Fruit fly (Drosophila melanogaster): Measurements from ENCODE around the gene Ir68b.

The Ir68b gene

DNA sequence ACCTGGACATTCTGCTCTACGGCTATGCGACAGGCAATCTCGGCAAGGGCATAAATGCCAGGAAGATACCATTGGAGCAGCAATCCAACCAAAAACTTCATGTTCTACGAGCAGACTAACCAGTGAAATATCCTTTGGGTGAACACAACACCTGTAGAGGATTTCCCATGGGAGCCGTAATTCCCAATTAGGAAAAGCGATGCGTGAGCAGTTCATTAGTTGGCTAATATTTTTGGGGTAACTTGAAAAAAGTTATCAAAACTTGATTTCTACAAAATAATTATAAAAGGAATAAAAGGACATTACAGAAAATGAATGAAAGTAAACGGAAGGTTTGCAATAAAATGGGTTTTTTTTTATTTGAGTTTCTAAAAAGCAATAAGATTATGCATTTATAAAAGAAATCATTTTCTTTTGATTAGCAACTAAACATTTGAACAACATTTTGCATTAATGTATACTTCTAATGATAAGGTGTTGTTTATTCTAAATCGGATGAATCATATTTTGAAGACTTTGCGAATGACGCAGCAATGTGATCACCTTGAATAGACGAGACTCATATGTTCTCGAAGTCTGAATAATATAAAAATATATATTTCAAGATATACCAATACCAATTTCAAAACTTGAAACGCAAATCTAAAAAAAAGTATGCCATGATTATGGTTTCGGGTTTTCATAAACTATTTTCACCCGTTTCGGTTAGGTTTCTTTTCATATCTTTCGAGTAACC lies at the start of gene Ir68b, which contains the start of gene CG34241:
Ir68b (minus strand) TSS at position 101 of the 736 bp plus-strand sequence.
CG34241 (plus strand) TSS at position 686 of the 736 bp plus-strand sequence.
- TF ChIP-seq CG8478 (optimal IDR thresholded peaks at IDR 0.05) (no peak), CTCF (optimal IDR thresholded peaks at IDR 0.05) (no peak)

- TF ChIP-seq CTCF (optimal IDR thresholded peaks at IDR 0.05), result no peak
- no peak for TF ChIP-seq CG8478 (optimal IDR thresholded peaks at IDR 0.05)
These were observed 48.2 kb upstream of the Ir68b start, which contains the start of gene Rh7 for dm6 chr3L:12175382-12175781. TSS of gene Rh7 (minus strand) at chr3L:12175482.

- TF ChIP-seq CG8478 (optimal IDR thresholded peaks at IDR 0.05) (no peak), CTCF (optimal IDR thresholded peaks at IDR 0.05) (no peak)
These were observed 36.5 kb upstream of the Ir68b start, which contains the start of gene CG9760 for dm6 chr3L:12163693-12164092. TSS of gene CG9760 (minus strand) at chr3L:12163735.

DNA sequence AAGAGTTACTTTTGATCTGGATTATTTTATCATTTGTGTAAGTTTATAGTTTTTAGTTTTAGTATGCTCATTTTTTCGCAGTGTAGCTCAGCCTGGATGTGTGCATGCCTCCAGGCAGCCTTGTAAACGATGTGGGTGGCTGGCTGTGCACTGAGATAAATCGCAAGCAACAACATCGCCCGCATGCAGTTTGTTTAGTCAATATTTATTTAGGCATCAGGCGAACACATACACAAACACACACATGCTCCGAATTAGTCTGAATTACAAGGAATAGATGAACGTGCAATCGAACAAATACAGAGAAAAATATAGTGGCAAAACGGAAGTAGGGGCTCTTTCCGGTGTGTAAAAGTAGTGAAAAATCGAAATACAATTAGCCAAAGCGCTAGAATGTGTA lies 35.9 kb upstream of the Ir68b start:
- TF ChIP-seq CTCF (optimal IDR thresholded peaks at IDR 0.05), result no peak
- no peak for TF ChIP-seq CG8478 (optimal IDR thresholded peaks at IDR 0.05)

- TF ChIP-seq CG8478 (optimal IDR thresholded peaks at IDR 0.05), result no peak
- TF ChIP-seq CTCF (optimal IDR thresholded peaks at IDR 0.05), result no peak
These were observed 35.0 kb upstream of the Ir68b start for dm6 chr3L:12162156-12162682.

DNA sequence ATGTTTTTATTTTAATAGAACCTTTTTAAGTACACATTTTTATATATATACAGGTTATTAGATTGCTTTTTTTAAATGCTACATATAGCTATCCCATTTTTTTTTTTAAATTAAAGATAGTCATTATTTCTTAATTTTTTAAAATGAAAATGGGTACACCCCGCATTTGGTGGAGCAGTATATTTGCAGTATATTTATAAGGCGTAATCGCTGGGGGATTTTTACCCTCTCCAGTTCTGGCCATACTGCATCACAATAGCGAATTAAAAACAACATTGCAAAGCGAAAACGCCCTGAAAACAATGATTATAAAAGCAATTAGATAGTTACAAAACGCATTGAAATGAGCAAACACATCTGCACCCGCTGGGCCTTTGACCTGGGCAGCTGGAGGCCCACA lies 21.8 kb upstream of the Ir68b start, which contains the start of gene CG32099:
CG32099 (plus strand) TSS at position 250 of the 400 bp plus-strand sequence.
- no peak for TF ChIP-seq CTCF (optimal IDR thresholded peaks at IDR 0.05)
- TF ChIP-seq CG8478 (optimal IDR thresholded peaks at IDR 0.05), result no peak

DNA sequence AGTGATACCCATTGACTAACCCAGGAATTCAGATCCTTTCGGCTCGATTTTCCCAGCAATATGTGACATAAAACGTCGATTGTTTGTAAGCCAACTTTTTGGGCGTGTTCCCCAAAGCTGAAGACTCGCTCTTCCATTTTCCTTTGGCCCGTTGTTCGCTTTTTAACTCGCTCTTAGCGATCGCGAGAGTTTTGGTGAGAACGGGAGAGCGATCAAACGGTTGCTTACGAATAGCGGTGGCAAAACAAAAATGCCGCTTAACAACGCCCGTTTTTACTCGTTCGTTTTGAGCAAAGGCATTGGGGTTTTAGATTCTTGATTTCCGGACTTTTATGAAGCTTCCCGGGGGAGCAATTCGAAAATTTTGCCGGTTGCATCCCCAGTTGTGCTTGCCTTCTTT lies 19.8 kb upstream of the Ir68b start:
- TF ChIP-seq CG8478 (optimal IDR thresholded peaks at IDR 0.05), result no peak
- TF ChIP-seq CTCF (optimal IDR thresholded peaks at IDR 0.05), result no peak

- TF ChIP-seq CTCF (optimal IDR thresholded peaks at IDR 0.05) (no peak), CG8478 (optimal IDR thresholded peaks at IDR 0.05) (no peak)
These were observed 18.8 kb upstream of the Ir68b start, which contains the start of the genes eIF3l and Nrx-IV for dm6 chr3L:12145709-12146694. TSS of gene eIF3l (minus strand) at chr3L:12146097. TSS of gene Nrx-IV (plus strand) at chr3L:12146519.

dm6 chr3L:12139232-12139698 lies 12.1 kb upstream of the Ir68b start:
- TF ChIP-seq CG8478 (optimal IDR thresholded peaks at IDR 0.05), result no peak
- TF ChIP-seq CTCF (optimal IDR thresholded peaks at IDR 0.05), result no peak

DNA sequence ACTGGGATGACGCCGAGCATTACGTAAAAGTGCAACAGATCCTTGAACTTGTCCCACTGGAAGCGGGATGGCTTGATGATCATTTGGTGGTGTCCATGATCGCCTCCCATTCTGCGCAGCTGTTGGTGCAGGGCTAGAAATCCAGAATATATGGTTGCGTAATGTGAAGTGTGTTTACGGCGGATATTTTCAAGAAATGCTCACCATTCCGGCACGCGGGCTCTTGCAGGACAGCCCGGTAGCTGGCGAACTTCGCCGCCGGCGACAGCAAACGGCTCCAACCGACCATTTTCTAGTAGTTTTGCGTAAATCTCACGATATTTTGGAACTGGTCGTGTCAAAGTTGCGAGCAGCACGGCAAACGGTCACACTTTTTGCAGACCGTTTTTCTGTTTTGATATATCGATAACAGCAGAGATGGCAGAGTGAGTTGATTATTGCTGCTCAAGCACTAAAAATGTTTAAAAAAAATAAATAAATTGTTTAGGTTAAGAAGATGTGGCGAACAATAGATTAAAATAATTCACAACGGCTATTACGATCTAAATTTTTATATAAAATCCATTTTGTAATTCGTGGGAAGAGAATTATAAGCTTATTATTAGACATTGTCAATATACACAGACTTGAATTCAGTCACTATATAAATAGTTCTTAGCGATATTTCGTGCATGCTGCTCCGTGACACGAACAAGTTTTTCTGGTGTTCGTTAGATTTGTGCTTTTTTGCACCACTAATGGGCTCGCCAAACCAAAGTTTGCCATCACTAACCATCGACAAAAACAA lies 11.1 kb upstream of the Ir68b start, which contains the start of the genes ND-SGDH and RhoGAP68F:
ND-SGDH (minus strand) TSS at position 472 of the 787 bp plus-strand sequence.
RhoGAP68F (plus strand) TSS at position 756 of the 787 bp plus-strand sequence.
- TF ChIP-seq CTCF (optimal IDR thresholded peaks at IDR 0.05) (no peak), CG8478 (optimal IDR thresholded peaks at IDR 0.05) (no peak)

dm6 chr3L:12136630-12137029 lies 9.4 kb upstream of the Ir68b start, which contains the start of the genes CG5645 and Atg12:
TSS of gene CG5645 (minus strand) at chr3L:12136706.
TSS of gene Atg12 (plus strand) at chr3L:12136967.
- no peak for TF ChIP-seq CTCF (optimal IDR thresholded peaks at IDR 0.05)
- no peak for TF ChIP-seq CG8478 (optimal IDR thresholded peaks at IDR 0.05)

- TF ChIP-seq CTCF (optimal IDR thresholded peaks at IDR 0.05) (peak in 1 of 2 experiments; percentile 7), CG8478 (optimal IDR thresholded peaks at IDR 0.05) (no peak)
These were observed 4.7 kb upstream of the Ir68b start, which contains the start of gene DEF8 for dm6 chr3L:12131918-12132317. TSS of gene DEF8 (plus strand) at chr3L:12132146.

- TF ChIP-seq CTCF (optimal IDR thresholded peaks at IDR 0.05), result no peak
- no peak for TF ChIP-seq CG8478 (optimal IDR thresholded peaks at IDR 0.05)
These were observed 1.9 kb upstream of the Ir68b start, which contains the start of gene Lsp2 for dm6 chr3L:12129111-12129510. TSS of gene Lsp2 (plus strand) at chr3L:12129393.

All from S2 (cell line).